Worm (Caenorhabditis elegans) whole organism, early embryonic: ENCODE measurements around the gene C35D10.1.

Experiments
- B0310.2 ChIP-seq: sonication (generic microtip); optimal IDR thresholded peaks from 2 replicates; lab custom pipeline; 2016; ENCODE audit warnings: mild to moderate bottlenecking, missing genetic modification characterization, missing compliant biosample characterization
- aly-1 ChIP-seq: sonication (generic microtip); optimal IDR thresholded peaks from 2 replicates; lab custom pipeline; 2016; ENCODE audit warnings: missing genetic modification characterization, missing compliant biosample characterization
- ama-1 ChIP-seq: fragments of 150-350 bp; optimal IDR thresholded peaks from 2 replicates; lab custom pipeline; 2014
- ceh-36 ChIP-seq: sonication (generic microtip); optimal IDR thresholded peaks from 2 replicates; lab custom pipeline; 2016; ENCODE audit warnings: missing genetic modification characterization, inconsistent platforms, missing compliant biosample characterization
- ets-7 ChIP-seq: sonication (generic microtip); optimal IDR thresholded peaks from 2 replicates; lab custom pipeline; 2016; ENCODE audit warnings: missing genotype, missing genetic modification characterization, missing compliant biosample characterization
- flt-1 ChIP-seq: fragments of 200-800 bp; sonication (Bioruptor generic); IDR thresholded peaks from 2 replicates; pipeline ENCODE4 v1.3.6; 2022; ENCODE audit warnings: missing genetic modification characterization, missing compliant biosample characterization
- hmg-4 ChIP-seq: fragments of 200-800 bp; sonication (Bioruptor generic); optimal IDR thresholded peaks from 2 replicates; lab custom pipeline; 2018; ENCODE audit warnings: mild to moderate bottlenecking, missing genetic modification characterization, missing compliant biosample characterization
- hnd-1 ChIP-seq: sonication (generic microtip); optimal IDR thresholded peaks from 2 replicates; lab custom pipeline; 2016; ENCODE audit warnings: missing genetic modification characterization, missing compliant biosample characterization
- pes-1 ChIP-seq: fragments of 200-800 bp; sonication (Bioruptor generic); IDR thresholded peaks from 2 replicates; pipeline ENCODE4 v1.3.6; 2022; ENCODE audit warnings: missing genetic modification reagents, missing genetic modification characterization, missing compliant biosample characterization
- scrt-1 ChIP-seq: fragments of 200-800 bp; sonication (Bioruptor generic); IDR thresholded peaks from 2 replicates; pipeline ENCODE4 v1.3.6; 2022; ENCODE audit warnings: missing genetic modification characterization, missing compliant biosample characterization
- sea-1 ChIP-seq: fragments of 200-800 bp; sonication (Bioruptor generic); conservative IDR thresholded peaks from 2 replicates; pipeline ENCODE4 v1.3.6; 2022; ENCODE audit warnings: missing genetic modification characterization, missing compliant biosample characterization
- tbx-11 ChIP-seq: fragments of 200-800 bp; sonication (Bioruptor generic); IDR thresholded peaks from 2 replicates; pipeline ENCODE4 v1.3.6; 2022; ENCODE audit warnings: missing genetic modification characterization, missing compliant biosample characterization
- tbx-37 ChIP-seq: fragments of 200-800 bp; sonication (Bioruptor generic); conservative IDR thresholded peaks from 2 replicates; pipeline ENCODE4 v1.3.6; 2022; ENCODE audit warnings: missing genetic modification reagents, missing genetic modification characterization, missing compliant biosample characterization

ce11 chrIII:4844327-4844726 lies 35.2 kb upstream of the C35D10.1 start, which contains the start of the genes clec-157 and fkh-5:
- TF ChIP-seq tbx-37 (GFP tag; lab: Robert Waterston, UW) (no peak), ama-1 (lab: Kevin White, UChicago) (no peak), hnd-1 (no peak), hmg-4 (no peak), scrt-1 (no peak), ceh-36 (tag; lab: Kevin White, UChicago) (no peak), aly-1 (tag; lab: Kevin White, UChicago) (no peak), tbx-11 (GFP tag; lab: Robert Waterston, UW) (no peak), B0310.2 (tag; lab: Kevin White, UChicago) (no peak), flt-1 (no peak), pes-1 (GFP tag; lab: Robert Waterston, UW) (no peak), sea-1 (GFP tag; lab: Robert Waterston, UW) (no peak), ets-7 (tag; lab: Kevin White, UChicago) (no peak)
